Fruit fly (Drosophila melanogaster): ENCODE data around the gene CG31221.

- TF ChIP-seq CG5953 (GFP tag; IDR thresholded peaks at IDR 0.05) (no peak), Meics (GFP tag; optimal IDR thresholded peaks at IDR 0.05) (no peak), CG34224 (GFP tag; IDR thresholded peaks at IDR 0.05; ENCODE audit: partially characterized antibody) (no peak), gce (GFP tag; IDR thresholded peaks at IDR 0.05) (no peak), Fer3 (tag; optimal IDR thresholded peaks at IDR 0.05) (no peak), sr (GFP tag; IDR thresholded peaks at IDR 0.05) (no peak), C15 (GFP tag; IDR thresholded peaks at IDR 0.05) (no peak), bab2 (GFP tag; optimal IDR thresholded peaks at IDR 0.05) (no peak), CG13775 (GFP tag; optimal IDR thresholded peaks at IDR 0.05) (no peak), bcd (GFP tag; optimal IDR thresholded peaks at IDR 0.05) (no peak)
These were observed 22.6 kb upstream of the CG31221 start, which contains the start of gene CG18493 for dm6 chr3R:19389919-19390318.

Data from whole organism, embryonic.